Fruit fly (Drosophila melanogaster) S2 (cell line): ENCODE data around the gene CG9672.

Experiments
- CG8478 ChIP-seq: fragments of >200 bp; optimal IDR thresholded peaks from 2 replicates; lab custom pipeline; 2018
- CTCF ChIP-seq, 2 experiments: fragments of >200 bp; optimal IDR thresholded peaks; 2 replicates each; lab custom pipeline; 2018

DNA sequence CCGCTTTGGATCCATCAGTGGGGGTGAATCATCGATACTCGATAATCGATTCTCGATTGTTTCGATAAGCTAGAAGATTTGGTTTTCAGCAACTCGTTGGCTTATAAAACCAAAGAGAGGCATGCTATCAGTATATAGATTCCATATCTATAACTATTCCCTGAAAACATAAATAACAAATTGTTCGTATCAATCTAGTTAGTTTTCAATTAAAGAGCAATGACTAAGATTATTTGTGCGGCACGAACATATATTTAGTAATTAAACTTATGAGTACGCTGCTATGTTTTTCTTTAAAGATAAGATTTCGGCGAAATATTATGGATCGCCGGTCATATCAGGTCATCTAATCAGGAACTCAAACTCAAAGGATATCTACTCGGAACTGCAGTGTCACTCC lies 32.1 kb downstream of the CG9672 start:
- TF ChIP-seq CG8478 (lab: Kevin White, UChicago), result no peak
- no peak for TF ChIP-seq CTCF (optimal IDR thresholded peaks at IDR 0.05; lab: Kevin White, UChicago)
